Worm (Caenorhabditis elegans) whole organism, L2 larva: ENCODE results near the gene srj-29.

Experiments used
- dmd-4 ChIP-seq: sonication (generic microtip); optimal IDR thresholded peaks from 2 replicates; lab custom pipeline; 2017; ENCODE audit warnings: missing biosample characterization, missing genetic modification characterization
- nhr-25 ChIP-seq: fragments of 150-350 bp; sonication (generic microtip); optimal IDR thresholded peaks from 3 replicates; lab custom pipeline; 2014; ENCODE audit warnings: missing biosample characterization, missing genetic modification characterization
- snpc-4 ChIP-seq: fragments of 150-350 bp; optimal IDR thresholded peaks from 2 replicates; lab custom pipeline; 2014; ENCODE audit warnings: missing biosample characterization, missing genetic modification characterization
- unc-55 ChIP-seq: fragments of 150-350 bp; sonication (generic microtip); optimal IDR thresholded peaks from 3 replicates; lab custom pipeline; 2014; ENCODE audit warnings: missing biosample characterization, missing genetic modification reagents, missing genetic modification characterization

ce11 chrV:16080678-16081077 lies 5.2 kb downstream of the srj-29 start:
- TF ChIP-seq snpc-4 (tag; lab: Kevin White, UChicago) (no peak), unc-55 (GFP tag; lab: Kevin White, UChicago) (no peak), nhr-25 (tag; lab: Kevin White, UChicago) (no peak), dmd-4 (tag; lab: Kevin White, UChicago) (no peak)
